Fruit fly (Drosophila melanogaster) whole organism, embryonic: ENCODE measurements around the gene rno.
A peak's percentile ranks its signal among the peaks of the same experiment; 100 is the strongest.

Experiments
- Blimp-1 ChIP-seq: fragments of 200-800 bp; sonication (Bioruptor generic); optimal IDR thresholded peaks from 3 replicates; lab custom pipeline; 2018; ENCODE audit warnings: missing biosample characterization, missing genetic modification characterization, mild to moderate bottlenecking, moderate library complexity, missing genetic modification reagents
- CG10267 ChIP-seq: fragments of 200-800 bp; sonication (Bioruptor generic); optimal IDR thresholded peaks from 2 replicates; lab custom pipeline; 2018; ENCODE audit warnings: missing biosample characterization, mild to moderate bottlenecking, missing genetic modification characterization, moderate library complexity
- CG10366 ChIP-seq: fragments of 200-800 bp; sonication (Bioruptor generic); IDR thresholded peaks from 2 replicates; pipeline ENCODE4 v1.3.6; 2022; ENCODE audit warnings: missing biosample characterization, missing genetic modification characterization
- CG11723 ChIP-seq: fragments of 200-800 bp; sonication (Bioruptor generic); optimal IDR thresholded peaks from 2 replicates; lab custom pipeline; 2017; ENCODE audit warnings: missing biosample characterization, mild to moderate bottlenecking, missing genetic modification characterization
- CG12219 ChIP-seq: fragments of 200-800 bp; sonication (Bioruptor generic); optimal IDR thresholded peaks from 3 replicates; lab custom pipeline; 2018; ENCODE audit warnings: missing biosample characterization, mild to moderate bottlenecking, missing genetic modification characterization
- CG1233 ChIP-seq: fragments of 200-800 bp; sonication (Bioruptor generic); optimal IDR thresholded peaks from 4 replicates; lab custom pipeline; 2018; ENCODE audit warnings: missing biosample characterization, mild to moderate bottlenecking, missing genetic modification characterization
- CG12769 ChIP-seq: fragments of 200-800 bp; sonication (Bioruptor generic); optimal IDR thresholded peaks from 2 replicates; lab custom pipeline; 2019; ENCODE audit warnings: missing biosample characterization, mild to moderate bottlenecking, missing genetic modification characterization, moderate library complexity
- CG13287 ChIP-seq: fragments of 200-800 bp; sonication (Bioruptor generic); IDR thresholded peaks from 2 replicates; pipeline ENCODE4 v1.3.6; 2022; ENCODE audit warnings: missing biosample characterization, missing genetic modification characterization; ENCODE audit not compliant: partially characterized antibody
- CG13624 ChIP-seq: fragments of 200-800 bp; sonication (Bioruptor generic); optimal IDR thresholded peaks from 2 replicates; lab custom pipeline; 2016; ENCODE audit warnings: missing biosample characterization, missing genetic modification characterization
- CG14860 ChIP-seq: fragments of 200-800 bp; sonication (Bioruptor generic); IDR thresholded peaks from 3 replicates; pipeline ENCODE4 v1.3.6; 2022; ENCODE audit warnings: missing biosample characterization, missing genetic modification characterization; ENCODE audit not compliant: partially characterized antibody
- CG1832 ChIP-seq: fragments of 200-800 bp; sonication (Bioruptor generic); optimal IDR thresholded peaks from 2 replicates; lab custom pipeline; 2017; ENCODE audit warnings: missing biosample characterization, mild to moderate bottlenecking, missing genetic modification characterization, inconsistent platforms
- CG2116 ChIP-seq: fragments of 200-800 bp; sonication (Bioruptor generic); optimal IDR thresholded peaks from 3 replicates; lab custom pipeline; 2018; ENCODE audit warnings: missing biosample characterization, mild to moderate bottlenecking, missing genetic modification characterization
- CG2199 ChIP-seq: fragments of 200-800 bp; sonication (Bioruptor generic); IDR thresholded peaks from 3 replicates; pipeline ENCODE4 v1.3.6; 2022; ENCODE audit warnings: missing biosample characterization, missing genetic modification characterization
- CG31224 ChIP-seq: fragments of 200-800 bp; sonication (Bioruptor generic); IDR thresholded peaks from 2 replicates; pipeline ENCODE4 v1.3.6; 2022; ENCODE audit warnings: missing biosample characterization, missing genetic modification characterization
- CG32772 ChIP-seq: fragments of 200-800 bp; sonication (Bioruptor generic); IDR thresholded peaks from 2 replicates; pipeline ENCODE4 v1.3.6; 2022; ENCODE audit warnings: missing biosample characterization, missing genetic modification characterization
- CG6254 ChIP-seq: fragments of 200-800 bp; sonication (Bioruptor generic); optimal IDR thresholded peaks from 3 replicates; lab custom pipeline; 2017; ENCODE audit warnings: mild to moderate bottlenecking, missing biosample characterization, missing genetic modification reagents, missing genetic modification characterization
- CG9609 ChIP-seq: fragments of 200-800 bp; sonication (Bioruptor generic); optimal IDR thresholded peaks from 3 replicates; lab custom pipeline; 2016; ENCODE audit warnings: missing biosample characterization, missing genetic modification characterization
- Eip74EF ChIP-seq, 2 experiments: fragments of 200-800 bp in 1 of 2; fragments of >200 bp in 1 of 2; sonication (Bioruptor generic) in 1 of 2; optimal IDR thresholded peaks; 2 replicates each; lab custom pipeline; 2017 to 2019; ENCODE audit warnings: missing biosample characterization in 2 of 2, missing genetic modification characterization in 2 of 2, mild to moderate bottlenecking in 1 of 2, moderate library complexity in 1 of 2
- HLH3B ChIP-seq: fragments of 200-800 bp; sonication (Bioruptor generic); IDR thresholded peaks from 2 replicates; pipeline ENCODE4 v1.3.6; 2022; ENCODE audit warnings: missing biosample characterization, missing genetic modification characterization
- Med ChIP-seq: fragments of 200-800 bp; sonication (Bioruptor generic); peaks from one replicate; lab custom pipeline; 2016; ENCODE audit warnings: missing biosample characterization, missing genetic modification characterization, mild to moderate bottlenecking, inconsistent platforms, moderate library complexity
- NFAT ChIP-seq: fragments of 200-800 bp; sonication (Bioruptor generic); IDR thresholded peaks from 2 replicates; pipeline ENCODE4 v1.3.6; 2022; ENCODE audit warnings: missing biosample characterization, missing genetic modification characterization
- Pdp1 ChIP-seq, 2 experiments: fragments of 200-800 bp; sonication (Bioruptor generic); optimal IDR thresholded peaks; 3 replicates each; lab custom pipeline; 2016; ENCODE audit warnings: missing biosample characterization in 2 of 2, missing genetic modification characterization in 2 of 2, mild to moderate bottlenecking in 1 of 2, moderate library complexity in 1 of 2
- Sin3A ChIP-seq: fragments of >200 bp; optimal IDR thresholded peaks from 2 replicates; lab custom pipeline; 2018
- Six4 ChIP-seq: fragments of 200-800 bp; sonication (Bioruptor generic); optimal IDR thresholded peaks from 2 replicates; lab custom pipeline; 2016; ENCODE audit warnings: missing biosample characterization, missing genetic modification characterization
- Sox102F ChIP-seq: fragments of 200-800 bp; sonication (Bioruptor generic); optimal IDR thresholded peaks from 2 replicates; lab custom pipeline; 2018; ENCODE audit warnings: missing biosample characterization, mild to moderate bottlenecking, missing genetic modification characterization, moderate library complexity
- Trl ChIP-seq, 3 experiments: fragments of >200 bp in 2 of 3; fragments of 200-800 bp in 1 of 3; sonication (Bioruptor generic) in 1 of 3; optimal IDR thresholded peaks; 2 replicates in 1 of 3; 3 replicates in 2 of 3; lab custom pipeline; 2016 to 2017; ENCODE audit warnings: missing biosample characterization in 1 of 3, missing genetic modification characterization in 1 of 3
- ap ChIP-seq: fragments of 200-800 bp; sonication (Bioruptor generic); IDR thresholded peaks from 2 replicates; pipeline ENCODE4 v1.3.6; 2022; ENCODE audit warnings: missing biosample characterization, missing genetic modification characterization
- cad ChIP-seq: fragments of >200 bp; optimal IDR thresholded peaks from 2 replicates; lab custom pipeline; 2017; ENCODE audit warnings: missing biosample characterization, missing genetic modification characterization
- crc ChIP-seq: fragments of 200-800 bp; sonication (Bioruptor generic); optimal IDR thresholded peaks from 2 replicates; lab custom pipeline; 2016; ENCODE audit warnings: missing biosample characterization, missing genetic modification characterization
- crol ChIP-seq: fragments of 200-800 bp; sonication (Bioruptor generic); IDR thresholded peaks from 2 replicates; pipeline ENCODE4 v1.3.6; 2022; ENCODE audit warnings: missing biosample characterization, missing genetic modification characterization
- cwo ChIP-seq: fragments of 200-800 bp; sonication (Bioruptor generic); optimal IDR thresholded peaks from 3 replicates; lab custom pipeline; 2017; ENCODE audit warnings: missing biosample characterization, missing genetic modification characterization, mild to moderate bottlenecking, moderate library complexity, missing genetic modification reagents
- disco-r ChIP-seq: fragments of 200-800 bp; sonication (Bioruptor generic); optimal IDR thresholded peaks from 2 replicates; lab custom pipeline; 2016; ENCODE audit warnings: missing biosample characterization, missing genetic modification characterization
- gfzf ChIP-seq: fragments of 200-800 bp; sonication (Bioruptor generic); optimal IDR thresholded peaks from 2 replicates; lab custom pipeline; 2016; ENCODE audit warnings: missing biosample characterization, mild to moderate bottlenecking, missing genetic modification characterization, moderate library complexity
- insv ChIP-seq, 2 experiments: fragments of 200-800 bp; sonication (Bioruptor generic); optimal IDR thresholded peaks; 3 replicates each; lab custom pipeline; 2016 to 2018; ENCODE audit warnings: missing biosample characterization in 2 of 2, missing genetic modification characterization in 2 of 2
- kni ChIP-seq: fragments of 200-800 bp; sonication (Bioruptor generic); optimal IDR thresholded peaks from 3 replicates; lab custom pipeline; 2017; ENCODE audit warnings: mild to moderate bottlenecking, missing biosample characterization, missing genetic modification reagents, missing genetic modification characterization
- nau ChIP-seq: fragments of 200-800 bp; sonication (Bioruptor generic); optimal IDR thresholded peaks from 3 replicates; lab custom pipeline; 2017; ENCODE audit warnings: missing biosample characterization, mild to moderate bottlenecking, missing genetic modification characterization, missing genetic modification reagents
- nerfin-1 ChIP-seq: fragments of 200-800 bp; sonication (Bioruptor generic); optimal IDR thresholded peaks from 3 replicates; lab custom pipeline; 2019; ENCODE audit warnings: missing biosample characterization, mild to moderate bottlenecking, missing genetic modification characterization, moderate library complexity
- nom ChIP-seq: fragments of 200-800 bp; sonication (Bioruptor generic); optimal IDR thresholded peaks from 2 replicates; lab custom pipeline; 2017; ENCODE audit warnings: missing biosample characterization, missing genetic modification characterization, mild to moderate bottlenecking, moderate library complexity, missing genetic modification reagents
- oc ChIP-seq: fragments of 200-800 bp; sonication (Bioruptor generic); optimal IDR thresholded peaks from 2 replicates; lab custom pipeline; 2018; ENCODE audit warnings: missing biosample characterization, mild to moderate bottlenecking, missing genetic modification characterization, moderate library complexity
- pfk ChIP-seq: fragments of 200-800 bp; sonication (Bioruptor generic); optimal IDR thresholded peaks from 2 replicates; lab custom pipeline; 2018; ENCODE audit warnings: missing biosample characterization, mild to moderate bottlenecking, missing genetic modification characterization, moderate library complexity
- pros ChIP-seq: fragments of 200-800 bp; sonication (Bioruptor generic); optimal IDR thresholded peaks from 3 replicates; lab custom pipeline; 2019; ENCODE audit warnings: missing biosample characterization, mild to moderate bottlenecking, missing genetic modification characterization, moderate library complexity
- sd ChIP-seq: fragments of 200-800 bp; sonication (Bioruptor generic); optimal IDR thresholded peaks from 3 replicates; lab custom pipeline; 2018; ENCODE audit warnings: missing biosample characterization, mild to moderate bottlenecking, missing genetic modification characterization, moderate library complexity
- tap ChIP-seq: fragments of 200-800 bp; optimal IDR thresholded peaks from 3 replicates; lab custom pipeline; 2019; ENCODE audit warnings: missing biosample characterization, mild to moderate bottlenecking, missing genetic modification characterization, moderate library complexity
- toy ChIP-seq: fragments of 200-800 bp; sonication (Bioruptor generic); IDR thresholded peaks from 2 replicates; pipeline ENCODE4 v1.3.6; 2022; ENCODE audit warnings: missing biosample characterization, missing genetic modification characterization
- wdn ChIP-seq: fragments of 200-800 bp; sonication (Bioruptor generic); IDR thresholded peaks from 2 replicates; pipeline ENCODE4 v1.3.6; 2022; ENCODE audit warnings: missing biosample characterization, missing genetic modification characterization

rno gene

DNA sequence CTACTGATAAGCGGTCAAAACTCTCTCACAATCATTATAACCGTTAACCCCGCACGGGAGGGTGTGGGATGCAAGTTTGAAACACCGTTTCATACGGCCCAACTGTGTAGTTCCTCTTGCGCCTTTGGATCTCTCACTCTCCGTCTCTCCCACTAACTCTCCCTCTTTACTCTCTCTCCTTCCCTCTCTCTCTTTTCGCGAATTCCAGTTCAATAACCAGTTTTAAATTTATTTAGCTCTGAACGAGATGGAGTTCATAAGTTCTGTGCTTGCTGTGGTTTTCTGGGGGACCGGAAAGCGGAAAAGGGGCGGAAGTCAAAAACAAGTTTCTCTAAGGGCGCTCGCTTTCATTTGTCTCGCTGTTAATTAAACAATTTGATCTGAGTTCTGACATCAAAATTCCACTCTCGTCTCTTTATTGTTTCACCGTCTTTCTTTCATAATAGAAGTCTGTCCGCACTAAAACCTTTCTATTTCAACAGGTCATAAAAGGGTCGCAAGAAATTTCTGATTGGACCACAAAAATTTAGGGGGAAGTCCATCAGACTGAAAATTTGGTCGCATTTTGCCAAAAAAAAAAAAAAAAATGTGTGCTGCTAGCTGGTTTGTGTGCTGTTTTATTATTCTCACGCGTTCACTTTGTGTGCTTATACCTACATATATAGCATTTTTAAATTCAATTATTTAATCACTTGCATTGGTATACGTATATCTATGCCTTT, 58.6 kb downstream of the rno start:
- TF ChIP-seq Pdp1 (GFP tag; optimal IDR thresholded peaks at IDR 0.05; lab: Kevin White, UChicago), result no peak
- TF ChIP-seq CG9609 (GFP tag; lab: Kevin White, UChicago), result no peak
- TF ChIP-seq disco-r (GFP tag; lab: Kevin White, UChicago), result no peak
- no peak for TF ChIP-seq CG13287 (GFP tag; lab: Robert Waterston, UW)
- TF ChIP-seq Med (GFP tag; lab: Kevin White, UChicago), result peak; percentile 59
- TF ChIP-seq tap (tag; lab: Kevin White, UChicago), result no peak
- peak; percentile 64 to 72 for TF ChIP-seq Trl (optimal IDR thresholded peaks at IDR 0.05; lab: Kevin White, UChicago)
- TF ChIP-seq Trl (GFP tag; optimal IDR thresholded peaks at IDR 0.05; lab: Kevin White, UChicago), result no peak
- TF ChIP-seq HLH3B (GFP tag; lab: Robert Waterston, UW), result no peak
- peak; percentile 41; the same call in 1 of the 3 replicates for TF ChIP-seq CG2199 (GFP tag; lab: Robert Waterston, UW)
- TF ChIP-seq nerfin-1 (tag; lab: Kevin White, UChicago), result peak; percentile 48
- TF ChIP-seq Eip74EF (GFP tag; optimal IDR thresholded peaks at IDR 0.05; lab: Kevin White, UChicago), result peak in 1 of 2 experiments; percentile 45
- no peak for TF ChIP-seq CG6254 (GFP tag; lab: Kevin White, UChicago)
- TF ChIP-seq NFAT (GFP tag; lab: Robert Waterston, UW), result 0 out of 2 replicates have a peak, but pooled peaks have one; percentile 2
- no peak for TF ChIP-seq CG10267 (tag; lab: Kevin White, UChicago)
- peak; percentile 42 for TF ChIP-seq pfk
- no peak for TF ChIP-seq CG14860 (GFP tag; lab: Robert Waterston, UW)
- peak; percentile 48 for TF ChIP-seq CG12769
- TF ChIP-seq crol (GFP tag; lab: Robert Waterston, UW), result 0 out of 2 replicates have a peak, but pooled peaks have one; percentile 29
- peak in 1 of 2 experiments; percentile 63 for TF ChIP-seq insv (GFP tag; optimal IDR thresholded peaks at IDR 0.05; lab: Kevin White, UChicago)
- TF ChIP-seq CG1233 (GFP tag; lab: Kevin White, UChicago), result no peak
- peak; percentile 66 for TF ChIP-seq Blimp-1
- TF ChIP-seq CG1832 (GFP tag; lab: Kevin White, UChicago), result no peak
- peak; percentile 70 for TF ChIP-seq pros (GFP tag; lab: Kevin White, UChicago)
- 0 out of 2 replicates have a peak, but pooled peaks have one; percentile 17 for TF ChIP-seq CG31224
- peak; percentile 25 for TF ChIP-seq nom (GFP tag; lab: Kevin White, UChicago)
- peak; percentile 68 for TF ChIP-seq sd
- TF ChIP-seq CG13624 (GFP tag; lab: Kevin White, UChicago), result no peak
- TF ChIP-seq kni (GFP tag; lab: Kevin White, UChicago), result peak; percentile 48

DNA sequence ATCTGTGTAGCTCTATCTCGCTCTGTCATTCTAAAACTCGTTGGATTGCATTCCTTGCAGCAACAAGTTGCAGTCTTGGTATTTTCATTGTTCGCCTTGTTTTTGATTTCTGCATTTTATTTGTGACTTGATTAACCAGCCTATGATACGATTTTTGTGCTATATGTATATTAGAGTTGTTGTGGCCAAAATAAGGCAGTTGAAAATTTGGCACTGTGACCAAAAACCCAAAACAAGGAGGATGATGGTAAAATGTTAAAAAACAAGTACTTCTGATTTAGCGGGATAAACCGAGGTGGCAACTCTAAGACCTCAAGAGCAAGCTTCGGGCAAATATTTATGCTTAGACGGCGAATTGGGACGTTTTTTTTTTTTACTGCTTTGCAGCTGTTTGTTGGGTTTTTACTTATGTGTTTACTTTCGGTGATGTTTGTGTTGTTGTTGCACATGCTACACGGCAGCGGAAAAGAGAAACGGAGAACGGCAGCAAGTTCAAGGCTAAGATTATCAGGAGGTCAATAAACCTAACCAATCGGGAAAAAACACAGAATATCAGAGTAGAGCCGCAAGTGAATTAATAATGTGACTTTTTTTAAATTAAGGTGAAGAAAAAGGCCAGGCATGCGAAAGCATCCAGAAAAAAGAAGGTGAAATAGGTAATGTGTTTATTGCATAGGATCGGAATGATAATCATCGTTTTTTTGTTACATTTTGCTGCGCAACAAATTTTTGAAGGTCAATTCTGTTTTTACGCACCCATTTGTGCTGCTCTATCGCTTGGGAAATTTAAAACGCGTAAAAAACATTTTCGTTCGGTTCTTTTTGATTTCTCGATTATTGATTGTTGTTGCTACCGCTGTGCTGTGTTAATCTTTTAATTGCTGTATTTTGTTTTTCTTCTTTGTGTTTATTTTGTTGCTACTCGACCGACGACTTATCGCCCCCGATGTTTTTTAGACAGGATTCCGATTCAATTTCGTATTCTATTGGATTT, 59.7 kb downstream of the rno start:
- no peak for TF ChIP-seq ap (GFP tag; lab: Robert Waterston, UW)
- no peak for TF ChIP-seq CG2116 (GFP tag; lab: Kevin White, UChicago)
- no peak for TF ChIP-seq crc (GFP tag; lab: Kevin White, UChicago)
- no peak for TF ChIP-seq Sin3A
- TF ChIP-seq CG32772, result no peak
- TF ChIP-seq toy, result no peak
- TF ChIP-seq CG12219 (GFP tag; lab: Kevin White, UChicago), result no peak
- TF ChIP-seq crol (GFP tag; lab: Robert Waterston, UW), result no peak
- TF ChIP-seq wdn (GFP tag; lab: Robert Waterston, UW), result no peak
- no peak for TF ChIP-seq Sox102F (GFP tag; lab: Kevin White, UChicago)
- TF ChIP-seq CG10366, result no peak
- no peak for TF ChIP-seq nau (GFP tag; lab: Kevin White, UChicago)
- peak; percentile 23 for TF ChIP-seq gfzf
- no peak for TF ChIP-seq oc (tag; lab: Kevin White, UChicago)
- no peak for TF ChIP-seq cwo (GFP tag; lab: Kevin White, UChicago)
- TF ChIP-seq Six4 (GFP tag; lab: Kevin White, UChicago), result no peak
- TF ChIP-seq cad (GFP tag; lab: Kevin White, UChicago), result no peak
- TF ChIP-seq CG11723 (GFP tag; lab: Kevin White, UChicago), result no peak
